Worm (Caenorhabditis elegans): ENCODE data around the gene haf-7.

DNA sequence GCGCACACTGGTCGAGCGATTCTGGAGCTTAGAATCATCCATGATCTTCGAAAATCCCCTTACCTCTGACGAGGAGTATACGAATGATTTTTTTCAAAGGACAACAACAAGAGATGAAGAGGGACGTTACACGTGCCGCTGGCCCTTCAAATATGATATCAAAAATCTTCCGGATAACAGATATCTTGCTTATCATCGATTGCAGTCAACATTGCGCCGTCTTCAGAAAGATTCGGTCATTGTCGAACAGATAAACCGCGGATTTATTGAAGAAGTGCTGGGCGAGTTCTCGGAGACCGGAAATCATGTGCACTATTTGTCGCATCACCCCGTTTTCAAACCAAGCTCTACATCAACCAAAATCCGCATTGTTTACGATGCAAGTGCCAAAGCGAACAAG, 10.5 kb upstream of the haf-7 start:
- TF ChIP-seq unc-39 (tag; optimal IDR thresholded peaks at IDR 0.05) (no peak), unc-62 (GFP tag; optimal IDR thresholded peaks at IDR 0.05) (no peak), ham-2 (GFP tag; optimal IDR thresholded peaks at IDR 0.05) (no peak), ceh-83 (GFP tag; optimal IDR thresholded peaks at IDR 0.05) (no peak), blmp-1 (tag; optimal IDR thresholded peaks at IDR 0.05) (no peak), mep-1 (tag; optimal IDR thresholded peaks at IDR 0.05) (no peak), lin-13 (tag; optimal IDR thresholded peaks at IDR 0.05) (no peak), lsy-2 (tag; optimal IDR thresholded peaks at IDR 0.05) (no peak), sptf-1 (tag; optimal IDR thresholded peaks at IDR 0.05) (no peak), pha-4 (tag; optimal IDR thresholded peaks at IDR 0.05) (no peak), elt-1 (tag; optimal IDR thresholded peaks at IDR 0.05; ENCODE audit: borderline replicate concordance, insufficient read depth) (no peak), nhr-12 (tag; optimal IDR thresholded peaks at IDR 0.05) (no peak), nhr-237 (tag; optimal IDR thresholded peaks at IDR 0.05) (no peak)
